Fruit fly (Drosophila melanogaster) whole organism, embryonic: ENCODE measurements around the gene alphaTub67C.
A peak's percentile ranks its signal among the peaks of the same experiment; 100 is the strongest.

ENCODE experiments used
- Adf1 ChIP-seq: fragments of 200-800 bp; sonication (Bioruptor generic); IDR thresholded peaks from 2 replicates; pipeline ENCODE4 v1.3.6; 2022; ENCODE audit warnings: missing biosample characterization, missing genetic modification characterization
- Asciz ChIP-seq: fragments of 200-800 bp; sonication (Bioruptor generic); optimal IDR thresholded peaks from 2 replicates; lab custom pipeline; 2017; ENCODE audit warnings: missing biosample characterization, mild to moderate bottlenecking, missing genetic modification characterization, missing genetic modification reagents
- CG14710 ChIP-seq: fragments of 200-800 bp; sonication (Bioruptor generic); optimal IDR thresholded peaks from 3 replicates; lab custom pipeline; 2019; ENCODE audit warnings: missing biosample characterization, mild to moderate bottlenecking, missing genetic modification characterization, moderate library complexity
- CG15514 ChIP-seq: fragments of 200-800 bp; sonication (Bioruptor generic); optimal IDR thresholded peaks from 3 replicates; lab custom pipeline; 2017; ENCODE audit warnings: missing biosample characterization, missing genetic modification characterization, mild to moderate bottlenecking, moderate library complexity, missing genetic modification reagents
- CG18599 ChIP-seq: fragments of 200-800 bp; sonication (Bioruptor generic); optimal IDR thresholded peaks from 3 replicates; lab custom pipeline; 2017; ENCODE audit warnings: missing biosample characterization, missing genetic modification characterization, mild to moderate bottlenecking, moderate library complexity, missing genetic modification reagents
- CG2199 ChIP-seq: fragments of 200-800 bp; sonication (Bioruptor generic); IDR thresholded peaks from 3 replicates; pipeline ENCODE4 v1.3.6; 2022; ENCODE audit warnings: missing biosample characterization, missing genetic modification characterization
- CG2712 ChIP-seq: fragments of 200-800 bp; optimal IDR thresholded peaks from 3 replicates; lab custom pipeline; 2019; ENCODE audit warnings: missing biosample characterization, mild to moderate bottlenecking, missing genetic modification characterization, moderate library complexity
- CG6689 ChIP-seq: fragments of 200-800 bp; sonication (Bioruptor generic); IDR thresholded peaks from 2 replicates; pipeline ENCODE4 v1.3.6; 2022; ENCODE audit warnings: missing biosample characterization, missing genetic modification characterization
- CG7372 ChIP-seq: fragments of 200-800 bp; sonication (Bioruptor generic); IDR thresholded peaks from 2 replicates; pipeline ENCODE4 v1.3.6; 2022; ENCODE audit warnings: missing biosample characterization, missing genetic modification characterization
- Dll ChIP-seq: fragments of 200-800 bp; sonication (Bioruptor generic); IDR thresholded peaks from 4 replicates; pipeline ENCODE4 v1.3.6; 2022; ENCODE audit warnings: missing biosample characterization, missing genetic modification characterization; ENCODE audit not compliant: partially characterized antibody
- E2f2 ChIP-seq: fragments of 200-800 bp; sonication (Bioruptor generic); IDR thresholded peaks from 2 replicates; pipeline ENCODE4 v1.3.6; 2022; ENCODE audit warnings: missing biosample characterization, missing genetic modification characterization
- HLHmδ ChIP-seq: fragments of 200-800 bp; sonication (Bioruptor generic); optimal IDR thresholded peaks from 2 replicates; lab custom pipeline; 2018; ENCODE audit warnings: missing biosample characterization, mild to moderate bottlenecking, missing genetic modification characterization, moderate library complexity
- Mes4 ChIP-seq: fragments of 200-800 bp; sonication (Bioruptor generic); optimal IDR thresholded peaks from 2 replicates; lab custom pipeline; 2016; ENCODE audit warnings: missing biosample characterization, missing genetic modification characterization
- Pdp1 ChIP-seq, 2 experiments: fragments of 200-800 bp; sonication (Bioruptor generic); optimal IDR thresholded peaks; 3 replicates each; lab custom pipeline; 2016; ENCODE audit warnings: missing biosample characterization in 2 of 2, missing genetic modification characterization in 2 of 2, mild to moderate bottlenecking in 1 of 2, moderate library complexity in 1 of 2
- al ChIP-seq: fragments of 200-800 bp; sonication (Bioruptor generic); IDR thresholded peaks from 2 replicates; pipeline ENCODE4 v1.3.6; 2022; ENCODE audit warnings: missing biosample characterization, missing genetic modification characterization
- cato ChIP-seq: fragments of 200-800 bp; sonication (Bioruptor generic); optimal IDR thresholded peaks from 2 replicates; lab custom pipeline; 2016; ENCODE audit warnings: missing biosample characterization, missing genetic modification characterization, borderline replicate concordance
- chif ChIP-seq, 2 experiments: fragments of 200-800 bp; sonication (Bioruptor generic); optimal IDR thresholded peaks; 3 replicates each; lab custom pipeline; 2016; ENCODE audit warnings: missing biosample characterization in 2 of 2, missing genetic modification characterization in 2 of 2
- pho ChIP-seq: fragments of 200-800 bp; sonication (Bioruptor generic); optimal IDR thresholded peaks from 2 replicates; lab custom pipeline; 2016; ENCODE audit warnings: missing biosample characterization, missing genetic modification characterization
- tll ChIP-seq, 2 experiments: fragments of 200-800 bp in 1 of 2; fragments of >200 bp in 1 of 2; sonication (Bioruptor generic) in 1 of 2; optimal IDR thresholded peaks; 2 replicates each; lab custom pipeline; 2017 to 2019; ENCODE audit warnings: missing biosample characterization in 2 of 2, missing genetic modification characterization in 2 of 2, mild to moderate bottlenecking in 1 of 2, moderate library complexity in 1 of 2
- unc-4 ChIP-seq: fragments of 200-800 bp; sonication (Bioruptor generic); IDR thresholded peaks from 2 replicates; pipeline ENCODE4 v1.3.6; 2022; ENCODE audit warnings: missing biosample characterization, missing genetic modification characterization; ENCODE audit not compliant: partially characterized antibody
- unpg ChIP-seq: fragments of 200-800 bp; sonication (Bioruptor generic); optimal IDR thresholded peaks from 3 replicates; lab custom pipeline; 2018; ENCODE audit warnings: missing biosample characterization, mild to moderate bottlenecking, missing genetic modification characterization, moderate library complexity

alphaTub67C gene

dm6 chr3L:9729795-9730421 lies 48.8 kb downstream of the alphaTub67C start, which contains the start of gene ATPsynB (continued):
- TF ChIP-seq E2f2 (peak; percentile 98), unc-4 (GFP tag; lab: Robert Waterston, UW) (no peak), CG7372 (GFP tag; lab: Robert Waterston, UW) (no peak), CG18599 (GFP tag; lab: Kevin White, UChicago) (no peak), CG15514 (GFP tag; lab: Kevin White, UChicago) (peak; percentile 81), tll (GFP tag; optimal IDR thresholded peaks at IDR 0.05; lab: Kevin White, UChicago) (no peak), Dll (0 out of 4 replicates have a peak, but pooled peaks have one; percentile 11), chif (GFP tag; optimal IDR thresholded peaks at IDR 0.05; lab: Kevin White, UChicago) (no peak), al (GFP tag; lab: Robert Waterston, UW) (peak; percentile 16; the same call in 1 of the 2 replicates), Asciz (GFP tag; lab: Kevin White, UChicago) (no peak), CG2712 (tag; lab: Kevin White, UChicago) (peak; percentile 100), cato (no peak), unpg (GFP tag; lab: Kevin White, UChicago) (no peak), Pdp1 (GFP tag; optimal IDR thresholded peaks at IDR 0.05; lab: Kevin White, UChicago) (peak; percentile 3 to 99), Mes4 (GFP tag; lab: Kevin White, UChicago) (no peak), CG14710 (peak; percentile 59), pho (GFP tag; lab: Kevin White, UChicago) (peak; percentile 10), Adf1 (GFP tag; lab: Robert Waterston, UW) (no peak), CG6689 (no peak), CG2199 (no peak), HLHmδ (GFP tag; lab: Kevin White, UChicago) (peak; percentile 27)
